Fruit fly (Drosophila melanogaster) whole organism, wandering third instar larva: Measurements from ENCODE around the gene tws.

ENCODE experiments used
- Abd-B ChIP-seq: fragments of >200 bp; optimal IDR thresholded peaks from 2 replicates; lab custom pipeline; 2017; ENCODE audit warnings: missing biosample characterization, missing genetic modification characterization
- CG32264 ChIP-seq: fragments of 200-800 bp; sonication (Bioruptor generic); optimal IDR thresholded peaks from 2 replicates; lab custom pipeline; 2016; ENCODE audit warnings: missing biosample characterization, missing genetic modification characterization
- CG9705 ChIP-seq: fragments of 200-800 bp; sonication (Bioruptor generic); optimal IDR thresholded peaks from 2 replicates; lab custom pipeline; 2018; ENCODE audit warnings: missing biosample characterization, mild to moderate bottlenecking, missing genetic modification characterization
- CrebA ChIP-seq: fragments of 200-800 bp; sonication (Bioruptor generic); optimal IDR thresholded peaks from 2 replicates; lab custom pipeline; 2016; ENCODE audit warnings: missing biosample characterization, mild to moderate bottlenecking, missing genetic modification characterization, borderline replicate concordance
- Dfd ChIP-seq: fragments of >200 bp; optimal IDR thresholded peaks from 2 replicates; lab custom pipeline; 2017; ENCODE audit warnings: missing biosample characterization, missing genetic modification characterization
- Dif ChIP-seq: fragments of 200-275, 200-300 bp; sonication (Bioruptor generic); optimal IDR thresholded peaks from 2 replicates; lab custom pipeline; 2018; ENCODE audit warnings: missing biosample characterization, missing genetic modification characterization; ENCODE audit not compliant: partially characterized antibody
- GATAd ChIP-seq: sonication (Bioruptor generic); optimal IDR thresholded peaks from 2 replicates; lab custom pipeline; 2016; ENCODE audit warnings: missing biosample characterization, missing genetic modification characterization
- Hnf4 ChIP-seq: fragments of 200-800 bp; sonication (Bioruptor generic); optimal IDR thresholded peaks from 2 replicates; lab custom pipeline; 2016; ENCODE audit warnings: missing biosample characterization, mild to moderate bottlenecking, missing genetic modification characterization
- Hr83 ChIP-seq: fragments of 200-300 bp; sonication (Bioruptor generic); optimal IDR thresholded peaks from 2 replicates; lab custom pipeline; 2016; ENCODE audit warnings: missing biosample characterization, mild to moderate bottlenecking, missing genetic modification characterization, moderate library complexity; ENCODE audit not compliant: poor library complexity, severe bottlenecking
- Jra ChIP-seq: sonication (Bioruptor generic); optimal IDR thresholded peaks from 2 replicates; lab custom pipeline; 2016; ENCODE audit warnings: missing biosample characterization, missing genetic modification characterization
- Mio ChIP-seq: sonication (Bioruptor generic); optimal IDR thresholded peaks from 2 replicates; lab custom pipeline; 2016; ENCODE audit warnings: missing biosample characterization, missing genetic modification characterization
- Myc ChIP-seq: fragments of >200 bp; optimal IDR thresholded peaks from 2 replicates; lab custom pipeline; 2017
- N ChIP-seq: fragments of >200 bp; optimal IDR thresholded peaks from 2 replicates; lab custom pipeline; 2018; ENCODE audit warnings: missing biosample characterization, missing external identifiers, missing genetic modification characterization
- OdsH ChIP-seq: fragments of 200-800 bp; sonication (Bioruptor generic); optimal IDR thresholded peaks from 2 replicates; lab custom pipeline; 2016; ENCODE audit warnings: missing biosample characterization, mild to moderate bottlenecking, missing genetic modification characterization
- Rel ChIP-seq, 2 experiments: fragments of 200-800 bp; sonication (Bioruptor generic) in 1 of 2; optimal IDR thresholded peaks; 2 replicates in 1 of 2; 3 replicates in 1 of 2; lab custom pipeline; 2016 to 2019; ENCODE audit warnings: mild to moderate bottlenecking in 2 of 2, missing biosample characterization in 2 of 2, missing genetic modification characterization in 2 of 2, moderate library complexity in 1 of 2
- Sp1 ChIP-seq: fragments of 200-800 bp; sonication (Bioruptor generic); optimal IDR thresholded peaks from 3 replicates; lab custom pipeline; 2019; ENCODE audit warnings: missing biosample characterization, mild to moderate bottlenecking, missing genetic modification characterization, moderate library complexity
- Vsx2 ChIP-seq: fragments of 200-300, 225-300 bp; sonication (Bioruptor generic); optimal IDR thresholded peaks from 2 replicates; lab custom pipeline; 2018; ENCODE audit warnings: missing biosample characterization, missing genetic modification characterization; ENCODE audit not compliant: partially characterized antibody
- br ChIP-seq: fragments of 200-800 bp; sonication (Bioruptor generic); optimal IDR thresholded peaks from 2 replicates; lab custom pipeline; 2016; ENCODE audit warnings: missing biosample characterization, missing genetic modification characterization
- brk ChIP-seq: fragments of 200-800 bp; sonication (Bioruptor generic); optimal IDR thresholded peaks from 2 replicates; lab custom pipeline; 2016; ENCODE audit warnings: missing biosample characterization, mild to moderate bottlenecking, missing genetic modification characterization
- dl ChIP-seq, 2 experiments: fragments of 175-275, 200-275 bp in 1 of 2; fragments of 200-275 bp in 1 of 2; sonication (Bioruptor generic); optimal IDR thresholded peaks; lab custom pipeline; 2018; ENCODE audit warnings: mild to moderate bottlenecking in 2 of 2, missing biosample characterization in 2 of 2, missing genetic modification characterization in 2 of 2, moderate library complexity in 2 of 2; ENCODE audit not compliant: partially characterized antibody in 2 of 2, insufficient read depth in 1 of 2
- dmrt93B ChIP-seq: fragments of 200-800 bp; sonication (Bioruptor generic); optimal IDR thresholded peaks from 2 replicates; lab custom pipeline; 2018; ENCODE audit warnings: missing biosample characterization, mild to moderate bottlenecking, missing genetic modification characterization
- dsf ChIP-seq: sonication (Bioruptor generic); optimal IDR thresholded peaks from 2 replicates; lab custom pipeline; 2016; ENCODE audit warnings: missing biosample characterization, missing genetic modification characterization, borderline replicate concordance
- ey ChIP-seq: fragments of 200-800 bp; sonication (Bioruptor generic); optimal IDR thresholded peaks from 2 replicates; lab custom pipeline; 2016; ENCODE audit warnings: missing biosample characterization, missing genetic modification characterization
- foxo ChIP-seq, 2 experiments: fragments of 200-800 bp; sonication (Bioruptor generic); optimal IDR thresholded peaks; 2 replicates in 1 of 2; 3 replicates in 1 of 2; lab custom pipeline; 2016 to 2017; ENCODE audit warnings: missing biosample characterization in 2 of 2, missing genetic modification characterization in 2 of 2
- fru ChIP-seq: fragments of 200-800 bp; sonication (Bioruptor generic); optimal IDR thresholded peaks from 3 replicates; lab custom pipeline; 2016; ENCODE audit warnings: missing biosample characterization, mild to moderate bottlenecking, missing genetic modification characterization
- jim ChIP-seq: fragments of 175-275, 200-325 bp; sonication (Bioruptor generic); optimal IDR thresholded peaks from 2 replicates; lab custom pipeline; 2016; ENCODE audit warnings: missing biosample characterization, mild to moderate bottlenecking, missing genetic modification characterization
- lola ChIP-seq: fragments of >200 bp; optimal IDR thresholded peaks from 2 replicates; lab custom pipeline; 2017; ENCODE audit warnings: missing biosample characterization, missing genetic modification characterization
- pan ChIP-seq: fragments of >200 bp; optimal IDR thresholded peaks from 2 replicates; lab custom pipeline; 2017
- psq ChIP-seq: fragments of 200-800 bp; sonication (Bioruptor generic); optimal IDR thresholded peaks from 3 replicates; lab custom pipeline; 2017; ENCODE audit warnings: missing biosample characterization, mild to moderate bottlenecking, missing genetic modification characterization, moderate library complexity
- rgr ChIP-seq: fragments of 200-800 bp; sonication (Bioruptor generic); optimal IDR thresholded peaks from 3 replicates; lab custom pipeline; 2016; ENCODE audit warnings: missing biosample characterization, mild to moderate bottlenecking, missing genetic modification characterization
- sage ChIP-seq: fragments of 200-800 bp; sonication (Bioruptor generic); optimal IDR thresholded peaks from 2 replicates; lab custom pipeline; 2016; ENCODE audit warnings: missing biosample characterization, mild to moderate bottlenecking, missing genetic modification characterization
- sv ChIP-seq: fragments of 200-800 bp; sonication (Bioruptor generic); optimal IDR thresholded peaks from 3 replicates; lab custom pipeline; 2016; ENCODE audit warnings: missing biosample characterization, missing genetic modification characterization
- tai ChIP-seq: sonication (Bioruptor generic); optimal IDR thresholded peaks from 2 replicates; lab custom pipeline; 2016; ENCODE audit warnings: missing biosample characterization, missing genetic modification characterization
- usp ChIP-seq: fragments of >200 bp; optimal IDR thresholded peaks from 2 replicates; lab custom pipeline; 2017; ENCODE audit warnings: missing biosample characterization, missing genetic modification characterization
- woc ChIP-seq: sonication (Bioruptor generic); optimal IDR thresholded peaks from 2 replicates; lab custom pipeline; 2016; ENCODE audit warnings: missing biosample characterization, mild to moderate bottlenecking, missing genetic modification characterization

The tws gene

dm6 chr3R:10095765-10096164, 43.8 kb downstream of the tws start:
- TF ChIP-seq Sp1 (GFP tag; lab: Kevin White, UChicago) (no peak), Mio (GFP tag; lab: Kevin White, UChicago) (no peak), sv (no peak), Vsx2 (GFP tag; lab: Kevin White, UChicago) (no peak), Dfd (GFP tag; lab: Kevin White, UChicago) (no peak), Hr83 (no peak), fru (GFP tag; lab: Kevin White, UChicago) (no peak), pan (lab: Kevin White, UChicago) (no peak), GATAd (no peak), foxo (GFP tag; optimal IDR thresholded peaks at IDR 0.05; lab: Kevin White, UChicago) (no peak), N (no peak), Rel (GFP tag; optimal IDR thresholded peaks at IDR 0.05; lab: Kevin White, UChicago) (no peak), Rel (tag; optimal IDR thresholded peaks at IDR 0.05; lab: Kevin White, UChicago) (no peak), usp (GFP tag; lab: Kevin White, UChicago) (no peak), sage (GFP tag; lab: Kevin White, UChicago) (no peak), dl (GFP tag; optimal IDR thresholded peaks at IDR 0.05; lab: Kevin White, UChicago; ENCODE audit: insufficient read depth in 1 of 2, partially characterized antibody in 2 of 2) (no peak), woc (GFP tag; lab: Kevin White, UChicago) (no peak), OdsH (GFP tag; lab: Kevin White, UChicago) (no peak), Jra (GFP tag; lab: Kevin White, UChicago) (no peak), CG32264 (GFP tag; lab: Kevin White, UChicago) (no peak), CrebA (no peak)

- TF ChIP-seq GATAd, result no peak
- TF ChIP-seq Rel (GFP tag; optimal IDR thresholded peaks at IDR 0.05; lab: Kevin White, UChicago), result no peak
- no peak for TF ChIP-seq Rel (tag; optimal IDR thresholded peaks at IDR 0.05; lab: Kevin White, UChicago)
- no peak for TF ChIP-seq dsf (GFP tag; lab: Kevin White, UChicago)
- TF ChIP-seq Jra (GFP tag; lab: Kevin White, UChicago), result no peak
- TF ChIP-seq woc (GFP tag; lab: Kevin White, UChicago), result no peak
- no peak for TF ChIP-seq Hr83
- TF ChIP-seq psq (GFP tag; lab: Kevin White, UChicago), result no peak
- no peak for TF ChIP-seq brk (GFP tag; lab: Kevin White, UChicago)
- no peak for TF ChIP-seq jim
- TF ChIP-seq foxo (GFP tag; optimal IDR thresholded peaks at IDR 0.05; lab: Kevin White, UChicago), result no peak
- TF ChIP-seq CG32264 (GFP tag; lab: Kevin White, UChicago), result no peak
- no peak for TF ChIP-seq rgr (GFP tag; lab: Kevin White, UChicago)
- TF ChIP-seq Vsx2 (GFP tag; lab: Kevin White, UChicago), result no peak
Observed at dm6 chr3R:10095052-10095451, 44.5 kb downstream of the tws start.

- TF ChIP-seq Myc (lab: Kevin White, UChicago) (no peak), Dif (peak; percentile 66)
Observed at dm6 chr3R:10093252-10094030, 46.1 kb downstream of the tws start.

dm6 chr3R:10091513-10091912, 48.1 kb downstream of the tws start:
- TF ChIP-seq Jra (GFP tag; lab: Kevin White, UChicago), result no peak
- no peak for TF ChIP-seq pan (lab: Kevin White, UChicago)
- no peak for TF ChIP-seq GATAd
- TF ChIP-seq sv, result no peak
- TF ChIP-seq Sp1 (GFP tag; lab: Kevin White, UChicago), result no peak
- no peak for TF ChIP-seq dsf (GFP tag; lab: Kevin White, UChicago)
- no peak for TF ChIP-seq ey (GFP tag; lab: Kevin White, UChicago)
- TF ChIP-seq tai (GFP tag; lab: Kevin White, UChicago), result no peak
- TF ChIP-seq dl (GFP tag; optimal IDR thresholded peaks at IDR 0.05; lab: Kevin White, UChicago; ENCODE audit: insufficient read depth in 1 of 2, partially characterized antibody in 2 of 2), result no peak
- no peak for TF ChIP-seq dmrt93B (GFP tag; lab: Kevin White, UChicago)
- no peak for TF ChIP-seq lola (GFP tag; lab: Kevin White, UChicago)
- TF ChIP-seq N, result no peak
- no peak for TF ChIP-seq Hnf4
- TF ChIP-seq Abd-B (GFP tag; lab: Kevin White, UChicago), result no peak
- TF ChIP-seq br (GFP tag; lab: Kevin White, UChicago), result no peak
- no peak for TF ChIP-seq CG9705
- no peak for TF ChIP-seq woc (GFP tag; lab: Kevin White, UChicago)
- no peak for TF ChIP-seq Hr83
